Fruit fly (Drosophila melanogaster) S2 (cell line): ENCODE results near the gene MICU1.

ENCODE experiments used
- CG8478 ChIP-seq: fragments of >200 bp; optimal IDR thresholded peaks from 2 replicates; lab custom pipeline; 2018
- CTCF ChIP-seq, 2 experiments: fragments of >200 bp; optimal IDR thresholded peaks; 2 replicates each; lab custom pipeline; 2018

The MICU1 gene

DNA sequence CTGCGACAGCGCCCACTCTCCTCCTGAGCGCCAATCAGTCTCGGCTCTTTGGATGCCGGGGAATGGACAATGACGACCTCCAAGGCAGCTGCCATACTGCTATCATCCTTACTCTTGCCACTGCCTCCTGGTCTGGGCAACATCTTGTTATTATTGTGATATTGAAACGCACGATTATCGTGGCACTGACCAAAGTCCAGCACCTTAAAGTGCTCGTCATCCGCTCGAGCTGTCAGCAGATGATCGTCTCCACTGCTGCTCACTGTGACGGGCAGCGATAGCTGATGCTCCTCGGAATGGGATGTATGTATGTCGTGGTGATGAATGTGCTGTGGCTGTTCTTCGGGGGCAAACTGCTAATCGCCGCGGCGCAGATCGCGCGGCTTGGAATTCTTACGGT lies 25.6 kb downstream of the MICU1 start:
- no peak for TF ChIP-seq CG8478 (lab: Kevin White, UChicago)
- TF ChIP-seq CTCF (optimal IDR thresholded peaks at IDR 0.05; lab: Kevin White, UChicago) = no peak

DNA sequence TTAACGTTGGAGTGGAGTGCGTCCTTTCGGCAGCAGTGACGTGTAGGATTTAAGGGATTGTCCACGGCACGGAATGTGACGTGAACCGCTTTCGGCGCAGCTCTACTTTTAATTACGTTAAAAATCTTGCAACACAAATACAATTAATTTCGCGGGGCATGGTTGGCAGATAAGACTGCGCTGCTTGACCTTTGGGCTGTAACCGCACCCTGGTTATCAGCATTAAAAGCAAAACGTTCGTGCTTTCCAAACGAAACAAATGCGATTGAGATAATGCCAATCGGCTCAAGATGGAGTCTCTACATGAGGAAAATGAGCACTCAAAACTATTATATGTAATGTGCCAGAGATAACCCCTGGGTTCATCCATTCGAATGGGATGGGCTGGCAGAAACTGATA lies 31.5 kb downstream of the MICU1 start:
- no peak for TF ChIP-seq CG8478 (lab: Kevin White, UChicago)
- no peak for TF ChIP-seq CTCF (optimal IDR thresholded peaks at IDR 0.05; lab: Kevin White, UChicago)

dm6 chr2L:7214885-7215284 lies 32.9 kb downstream of the MICU1 start:
- no peak for TF ChIP-seq CG8478 (lab: Kevin White, UChicago)
- no peak for TF ChIP-seq CTCF (optimal IDR thresholded peaks at IDR 0.05; lab: Kevin White, UChicago)

DNA sequence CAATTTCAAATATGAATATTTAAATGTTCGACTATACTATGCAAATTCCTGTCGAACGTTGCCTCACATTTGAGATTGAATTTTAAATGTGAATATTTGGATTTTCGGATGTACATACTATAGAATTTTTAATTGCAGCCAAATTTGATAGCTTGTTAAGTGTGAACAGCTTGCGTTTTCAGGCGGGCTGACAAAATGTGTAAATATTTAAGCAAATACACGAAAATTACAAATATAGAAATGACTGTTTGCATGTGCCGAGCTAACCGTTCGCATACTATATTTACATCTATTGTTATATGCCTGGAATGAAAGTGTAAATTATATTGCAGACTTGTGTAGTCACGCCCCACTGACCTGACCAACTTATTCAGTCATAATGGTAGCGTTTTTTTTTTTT lies 33.6 kb downstream of the MICU1 start:
- no peak for TF ChIP-seq CG8478 (lab: Kevin White, UChicago)

DNA sequence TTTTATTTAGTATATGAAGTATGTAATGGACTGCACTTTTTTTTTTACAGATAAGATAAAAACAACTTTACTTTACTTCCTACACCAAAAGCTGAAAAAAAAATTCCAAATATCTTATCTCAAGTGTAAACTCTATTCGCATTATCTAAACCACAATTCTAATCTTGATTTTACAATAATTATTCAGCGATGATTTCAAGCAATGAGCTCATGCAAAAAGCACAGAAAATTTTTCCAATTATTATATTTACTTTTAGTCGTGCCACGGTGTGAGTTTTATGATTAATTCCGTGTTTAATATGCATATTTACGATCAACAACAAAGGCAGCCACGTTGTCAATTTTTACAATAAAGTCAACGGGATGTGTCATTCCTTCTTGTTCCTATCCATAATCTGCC lies 34.2 kb downstream of the MICU1 start:
- no peak for TF ChIP-seq CTCF (optimal IDR thresholded peaks at IDR 0.05; lab: Kevin White, UChicago)
- no peak for TF ChIP-seq CG8478 (lab: Kevin White, UChicago)

DNA sequence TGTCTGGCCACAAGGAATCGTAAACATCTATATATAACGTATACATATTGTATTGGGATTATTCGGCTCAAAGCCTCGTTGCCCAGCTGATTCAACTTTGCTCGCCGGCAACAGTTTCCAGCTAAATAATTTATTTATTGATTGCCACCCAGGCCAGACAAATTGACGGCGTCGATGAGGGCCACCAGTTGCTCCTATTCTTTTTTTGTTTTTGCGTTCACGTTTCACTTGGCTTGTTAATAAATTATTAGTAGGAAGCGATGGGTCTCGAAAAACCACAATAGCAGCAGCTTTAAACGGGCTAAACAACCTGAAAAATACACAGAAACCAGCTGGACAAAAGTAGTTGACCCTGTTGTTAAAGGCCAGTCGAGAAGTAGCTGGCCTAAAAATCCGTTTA lies 35.0 kb downstream of the MICU1 start:
- TF ChIP-seq CG8478 (lab: Kevin White, UChicago) (no peak), CTCF (optimal IDR thresholded peaks at IDR 0.05; lab: Kevin White, UChicago) (no peak)

dm6 chr2L:7217931-7218330 lies 35.9 kb downstream of the MICU1 start:
- TF ChIP-seq CTCF (optimal IDR thresholded peaks at IDR 0.05; lab: Kevin White, UChicago) = no peak
- no peak for TF ChIP-seq CG8478 (lab: Kevin White, UChicago)

- TF ChIP-seq CG8478 (lab: Kevin White, UChicago) (no peak), CTCF (optimal IDR thresholded peaks at IDR 0.05; lab: Kevin White, UChicago) (no peak)
Observed at dm6 chr2L:7219172-7219571, 37.1 kb downstream of the MICU1 start.

dm6 chr2L:7219650-7220267 lies 37.7 kb downstream of the MICU1 start, which contains the start of gene CG13784:
Gene CG13784 (minus strand): TSS chr2L:7220033.
- TF ChIP-seq CTCF (optimal IDR thresholded peaks at IDR 0.05; lab: Kevin White, UChicago) (peak; percentile 30 to 46), CG8478 (lab: Kevin White, UChicago) (no peak)

dm6 chr2L:7222829-7223272 lies 40.8 kb downstream of the MICU1 start, which contains the start of gene mEFG1:
Gene mEFG1 (minus strand): TSS chr2L:7223081.
- TF ChIP-seq CG8478 (lab: Kevin White, UChicago) = no peak
- no peak for TF ChIP-seq CTCF (optimal IDR thresholded peaks at IDR 0.05; lab: Kevin White, UChicago)

DNA sequence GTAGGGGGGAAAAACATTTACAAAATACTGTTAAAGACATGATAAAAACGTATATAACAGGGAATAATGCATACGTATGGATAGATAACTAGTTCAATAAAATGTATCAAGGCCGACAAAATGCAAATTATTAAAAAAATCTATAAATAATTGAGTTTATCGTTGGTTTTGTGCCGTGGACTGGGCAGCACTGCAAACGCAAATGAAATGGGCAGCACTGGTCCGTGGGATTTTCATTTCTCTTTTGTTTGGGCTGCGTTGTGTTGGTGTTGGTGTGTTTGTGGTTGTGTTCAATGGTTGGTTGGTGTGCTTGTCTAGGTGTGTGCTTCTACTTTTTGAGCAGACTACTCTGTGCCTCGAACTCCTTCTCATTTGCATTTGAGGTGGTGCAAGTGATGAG lies 44.6 kb downstream of the MICU1 start:
- TF ChIP-seq CTCF (optimal IDR thresholded peaks at IDR 0.05; lab: Kevin White, UChicago) (no peak), CG8478 (lab: Kevin White, UChicago) (no peak)

DNA sequence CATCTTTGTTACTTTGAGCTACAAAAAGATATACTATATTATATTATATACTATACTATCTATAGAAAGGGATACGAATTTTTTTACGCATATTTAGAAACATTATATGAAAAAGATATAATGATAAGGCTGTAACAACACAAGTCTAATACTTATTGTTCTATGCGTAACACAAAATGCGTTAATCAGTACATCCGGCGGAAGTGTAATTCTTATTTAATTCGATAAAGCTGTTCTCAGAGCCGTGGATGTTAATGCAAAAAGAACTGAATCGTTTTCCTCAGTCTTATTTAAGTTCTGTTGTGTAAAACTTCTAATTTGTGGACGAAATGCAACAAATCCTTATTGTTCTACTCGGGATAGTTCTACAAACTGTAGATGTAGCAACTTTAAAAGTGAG lies 45.4 kb downstream of the MICU1 start, which contains the start of gene CG43799:
Gene CG43799, plus strand, starts transcription at position 301 of the 400 bp plus-strand sequence.
- TF ChIP-seq CTCF (optimal IDR thresholded peaks at IDR 0.05; lab: Kevin White, UChicago) (no peak), CG8478 (lab: Kevin White, UChicago) (no peak)

DNA sequence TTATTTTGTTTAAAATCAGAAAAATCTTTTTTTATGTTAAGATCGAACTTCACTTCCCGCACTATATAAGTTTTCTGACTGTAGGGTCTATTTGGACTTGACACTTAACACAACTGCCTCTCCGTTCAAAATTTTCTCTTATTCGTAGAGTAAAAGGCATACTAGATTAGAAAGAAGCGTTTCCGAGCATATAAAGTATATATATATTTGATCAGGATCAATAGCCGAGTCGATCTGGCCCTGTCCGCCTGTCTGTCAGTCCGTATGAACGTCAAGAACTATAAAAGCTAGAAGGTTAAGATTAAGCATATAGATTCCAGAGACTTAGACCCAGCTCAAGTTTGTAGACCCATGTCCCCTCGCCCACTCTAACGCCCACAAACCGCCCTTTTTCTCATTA lies 50.7 kb downstream of the MICU1 start, which contains the start of gene CG43800:
Gene CG43800, minus strand, starts transcription at position 101 of the 400 bp plus-strand sequence.
- TF ChIP-seq CG8478 (lab: Kevin White, UChicago) (no peak), CTCF (optimal IDR thresholded peaks at IDR 0.05; lab: Kevin White, UChicago) (no peak)
